Worm (Caenorhabditis elegans) whole organism, young adult: ENCODE measurements around the gene srlf-16.

Experiments
- B0261.1 ChIP-seq: sonication (generic microtip); optimal IDR thresholded peaks from 2 replicates; lab custom pipeline; 2016; ENCODE audit warnings: mild to moderate bottlenecking, missing genetic modification characterization, moderate library complexity, missing compliant biosample characterization
- F55B11.4 ChIP-seq: sonication (generic microtip); optimal IDR thresholded peaks from 2 replicates; lab custom pipeline; 2016; ENCODE audit warnings: missing compliant biosample characterization, missing genetic modification characterization, borderline replicate concordance; ENCODE audit not compliant: insufficient read depth
- ZK185.1 ChIP-seq: sonication (generic microtip); optimal IDR thresholded peaks from 2 replicates; lab custom pipeline; 2016; ENCODE audit warnings: mild to moderate bottlenecking, missing genetic modification characterization, missing compliant biosample characterization; ENCODE audit not compliant: poor library complexity, severe bottlenecking
- chd-7 ChIP-seq: sonication (generic microtip); optimal IDR thresholded peaks from 2 replicates; lab custom pipeline; 2016; ENCODE audit warnings: mild to moderate bottlenecking, missing genetic modification characterization, moderate library complexity, missing compliant biosample characterization
- efl-1 ChIP-seq: fragments of 150-350 bp; optimal IDR thresholded peaks from 2 replicates; lab custom pipeline; 2014; ENCODE audit warnings: missing biosample characterization, missing genetic modification reagents, missing genetic modification characterization
- egl-44 ChIP-seq: fragments of 200-800 bp; sonication (Bioruptor generic); IDR thresholded peaks from 2 replicates; pipeline ENCODE4 v1.3.6; 2022; ENCODE audit warnings: missing genetic modification reagents, missing genetic modification characterization, missing compliant biosample characterization
- ekl-4 ChIP-seq: fragments of 200-800 bp; sonication (Bioruptor generic); IDR thresholded peaks from 2 replicates; pipeline ENCODE4 v1.3.6; 2022; ENCODE audit warnings: missing genetic modification reagents, missing genetic modification characterization, missing compliant biosample characterization
- nfya-1 ChIP-seq: sonication (generic microtip); optimal IDR thresholded peaks from 2 replicates; lab custom pipeline; 2017; ENCODE audit warnings: antibody characterized with exemption, missing compliant biosample characterization, missing genetic modification characterization, borderline replicate concordance; ENCODE audit not compliant: insufficient read depth
- nhr-27 ChIP-seq: fragments of 200-800 bp; sonication (Bioruptor generic); optimal IDR thresholded peaks from 2 replicates; lab custom pipeline; 2018; ENCODE audit warnings: mild to moderate bottlenecking, missing genetic modification characterization, moderate library complexity, missing compliant biosample characterization
- snpc-4 ChIP-seq, 5 experiments: fragments of 150-350 bp in 1 of 5; sonication (generic microtip) in 4 of 5; optimal IDR thresholded peaks; 2 replicates each; lab custom pipeline; 2014 to 2018; ENCODE audit warnings: missing genetic modification characterization in 5 of 5, missing biosample characterization in 3 of 5, antibody characterized with exemption in 2 of 5, mild to moderate bottlenecking in 2 of 5, missing compliant biosample characterization in 2 of 5, missing genotype in 2 of 5, moderate library complexity in 2 of 5, missing genetic modification reagents in 1 of 5

DNA sequence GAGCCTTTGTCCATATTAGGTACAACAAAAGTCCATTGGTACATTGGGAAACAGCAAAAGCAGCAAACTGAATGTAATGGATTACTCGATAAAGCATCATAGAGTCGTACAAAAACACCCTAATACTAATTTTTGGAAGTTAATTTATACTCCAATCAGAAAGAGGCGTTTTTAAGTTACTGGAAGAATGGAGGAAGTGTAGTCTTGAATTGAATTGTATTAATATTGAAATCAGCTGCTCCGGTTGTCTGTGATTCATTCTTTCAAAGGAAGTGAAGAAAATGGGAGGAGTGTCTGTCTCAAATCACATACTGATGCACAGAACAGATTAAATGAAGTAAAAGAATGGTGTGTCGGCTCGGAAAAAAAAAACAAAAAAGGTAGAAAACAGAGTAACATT, 23.0 kb upstream of the srlf-16 start, which contains the start of gene str-131:
- TF ChIP-seq chd-7 (tag; lab: Kevin White, UChicago) (no peak), F55B11.4 (tag; lab: Kevin White, UChicago) (no peak), efl-1 (GFP tag; lab: Kevin White, UChicago) (no peak), nfya-1 (tag; lab: Kevin White, UChicago) (no peak), egl-44 (no peak), B0261.1 (tag; lab: Kevin White, UChicago) (no peak), ekl-4 (GFP tag; lab: Robert Waterston, UW) (no peak), ZK185.1 (tag; lab: Kevin White, UChicago) (no peak), snpc-4 (GFP tag; optimal IDR thresholded peaks at IDR 0.05; lab: Kevin White, UChicago) (no peak), snpc-4 (tag; optimal IDR thresholded peaks at IDR 0.05; lab: Kevin White, UChicago) (no peak), nhr-27 (no peak)
